Fruit fly (Drosophila melanogaster) whole organism: ENCODE results near the gene CG11790.
A peak's percentile ranks its signal among the peaks of the same experiment; 100 is the strongest.

Source experiments
- CG8478 ChIP-seq: fragments of >200 bp; optimal IDR thresholded peaks from 2 replicates; lab custom pipeline; 2018; ENCODE audit warnings: inconsistent platforms
- Dll ChIP-seq: fragments of >200 bp; optimal IDR thresholded peaks from 2 replicates; lab custom pipeline; 2017
- EcR ChIP-seq, 2 experiments: fragments of >200 bp; optimal IDR thresholded peaks; 2 replicates each; lab custom pipeline; 2017; ENCODE audit warnings: missing biosample characterization in 2 of 2, missing genetic modification characterization in 2 of 2, missing genetic modification reagents in 2 of 2
- pan ChIP-seq: fragments of >200 bp; optimal IDR thresholded peaks from 2 replicates; lab custom pipeline; 2017
- psq ChIP-seq: fragments of >200 bp; optimal IDR thresholded peaks from 2 replicates; lab custom pipeline; 2017
- usp ChIP-seq: fragments of >200 bp; optimal IDR thresholded peaks from 2 replicates; lab custom pipeline; 2017; ENCODE audit warnings: missing biosample characterization, missing genetic modification characterization, mixed read lengths

The CG11790 gene

dm6 chr3R:25047504-25047903, at the start of gene CG11790:
Gene CG11790 (plus strand): TSS chr3R:25047706.
- TF ChIP-seq Dll (lab: Kevin White, UChicago): no peak
- no peak for TF ChIP-seq psq (lab: Kevin White, UChicago)

- TF ChIP-seq Dll (lab: Kevin White, UChicago) (no peak), pan (lab: Kevin White, UChicago) (no peak), EcR (GFP tag; optimal IDR thresholded peaks at IDR 0.05; lab: Kevin White, UChicago) (no peak), usp (GFP tag; lab: Kevin White, UChicago) (no peak), psq (lab: Kevin White, UChicago) (no peak)
Measured at dm6 chr3R:24999575-24999974, 47.9 kb upstream of the CG11790 start.

dm6 chr3R:25002257-25002656, 45.2 kb upstream of the CG11790 start:
- no peak for TF ChIP-seq CG8478

- TF ChIP-seq EcR (GFP tag; optimal IDR thresholded peaks at IDR 0.05; lab: Kevin White, UChicago) (no peak), psq (lab: Kevin White, UChicago) (no peak), pan (lab: Kevin White, UChicago) (no peak), CG8478 (no peak), usp (GFP tag; lab: Kevin White, UChicago) (no peak), Dll (lab: Kevin White, UChicago) (no peak)
Measured at dm6 chr3R:25004064-25004463, 43.4 kb upstream of the CG11790 start.

- no peak for TF ChIP-seq CG8478
- TF ChIP-seq EcR (GFP tag; optimal IDR thresholded peaks at IDR 0.05; lab: Kevin White, UChicago): peak in 1 of 2 experiments; percentile 23
- no peak for TF ChIP-seq psq (lab: Kevin White, UChicago)
- no peak for TF ChIP-seq pan (lab: Kevin White, UChicago)
Measured at dm6 chr3R:25004763-25005162, 42.7 kb upstream of the CG11790 start.

dm6 chr3R:25005748-25006147, 41.8 kb upstream of the CG11790 start:
- TF ChIP-seq EcR (GFP tag; optimal IDR thresholded peaks at IDR 0.05; lab: Kevin White, UChicago) (no peak), psq (lab: Kevin White, UChicago) (no peak), pan (lab: Kevin White, UChicago) (no peak)

- TF ChIP-seq EcR (GFP tag; optimal IDR thresholded peaks at IDR 0.05; lab: Kevin White, UChicago) (peak in 1 of 2 experiments; percentile 90), CG8478 (no peak)
Measured at dm6 chr3R:25009745-25010446, 37.6 kb upstream of the CG11790 start.

dm6 chr3R:25012016-25012415, 35.5 kb upstream of the CG11790 start:
- TF ChIP-seq CG8478 (no peak), EcR (GFP tag; optimal IDR thresholded peaks at IDR 0.05; lab: Kevin White, UChicago) (no peak), usp (GFP tag; lab: Kevin White, UChicago) (no peak), Dll (lab: Kevin White, UChicago) (no peak), pan (lab: Kevin White, UChicago) (no peak), psq (lab: Kevin White, UChicago) (no peak)

- TF ChIP-seq CG8478 (no peak), EcR (GFP tag; optimal IDR thresholded peaks at IDR 0.05; lab: Kevin White, UChicago) (no peak), Dll (lab: Kevin White, UChicago) (no peak), psq (lab: Kevin White, UChicago) (no peak), pan (lab: Kevin White, UChicago) (no peak), usp (GFP tag; lab: Kevin White, UChicago) (no peak)
Measured at dm6 chr3R:25023056-25023455, 24.4 kb upstream of the CG11790 start, which contains the start of gene beta4GalT7. Gene beta4GalT7 (plus strand): TSS chr3R:25023256.

dm6 chr3R:25024895-25025557, 22.5 kb upstream of the CG11790 start, which contains the start of the genes EMC6 and Hr96:
Gene EMC6 (minus strand): TSS chr3R:25025017.
Gene Hr96 (plus strand): TSS chr3R:25025235.
- no peak for TF ChIP-seq Dll (lab: Kevin White, UChicago)
- TF ChIP-seq psq (lab: Kevin White, UChicago): no peak
- no peak for TF ChIP-seq pan (lab: Kevin White, UChicago)
- no peak for TF ChIP-seq EcR (GFP tag; optimal IDR thresholded peaks at IDR 0.05; lab: Kevin White, UChicago)
- TF ChIP-seq CG8478: no peak
- no peak for TF ChIP-seq usp (GFP tag; lab: Kevin White, UChicago)

dm6 chr3R:25027281-25028219, 20.0 kb upstream of the CG11790 start:
- TF ChIP-seq psq (lab: Kevin White, UChicago) (no peak), usp (GFP tag; lab: Kevin White, UChicago) (no peak)

- TF ChIP-seq Dll (lab: Kevin White, UChicago): no peak
- TF ChIP-seq CG8478: no peak
- TF ChIP-seq psq (lab: Kevin White, UChicago): no peak
- TF ChIP-seq pan (lab: Kevin White, UChicago): no peak
- no peak for TF ChIP-seq EcR (GFP tag; optimal IDR thresholded peaks at IDR 0.05; lab: Kevin White, UChicago)
- TF ChIP-seq usp (GFP tag; lab: Kevin White, UChicago): no peak
Measured at dm6 chr3R:25032686-25033085, 14.8 kb upstream of the CG11790 start.
